Fruit fly (Drosophila melanogaster) whole organism, embryonic: Measurements from ENCODE around the gene comm.
A peak's percentile ranks its signal among the peaks of the same experiment; 100 is the strongest.

Experiments
- CG17186 ChIP-seq: fragments of 200-800 bp; sonication (Bioruptor generic); optimal IDR thresholded peaks from 3 replicates; lab custom pipeline; 2017; ENCODE audit warnings: missing biosample characterization, missing genetic modification reagents, missing genetic modification characterization
- CG6683 ChIP-seq: fragments of 200-800 bp; sonication (Bioruptor generic); optimal IDR thresholded peaks from 2 replicates; lab custom pipeline; 2017; ENCODE audit warnings: missing biosample characterization, mild to moderate bottlenecking, missing genetic modification characterization, missing genetic modification reagents
- Hr39 ChIP-seq: fragments of >200 bp; optimal IDR thresholded peaks from 2 replicates; lab custom pipeline; 2017
- Xbp1 ChIP-seq: fragments of 200-800 bp; sonication (Bioruptor generic); optimal IDR thresholded peaks from 3 replicates; lab custom pipeline; 2016; ENCODE audit warnings: missing biosample characterization, mild to moderate bottlenecking, missing genetic modification characterization
- chn ChIP-seq: fragments of 200-800 bp; sonication (Bioruptor generic); optimal IDR thresholded peaks from 2 replicates; lab custom pipeline; 2016; ENCODE audit warnings: missing biosample characterization, missing genetic modification characterization
- fd3F ChIP-seq: fragments of 200-800 bp; sonication (Bioruptor generic); optimal IDR thresholded peaks from 2 replicates; lab custom pipeline; 2018; ENCODE audit warnings: missing biosample characterization, mild to moderate bottlenecking, missing genetic modification characterization, moderate library complexity
- fu2 ChIP-seq: fragments of 200-800 bp; sonication (Bioruptor generic); optimal IDR thresholded peaks from 2 replicates; lab custom pipeline; 2016; ENCODE audit warnings: missing biosample characterization, missing genetic modification characterization
- hbn ChIP-seq: fragments of 200-800 bp; sonication (Bioruptor generic); IDR thresholded peaks from 2 replicates; pipeline ENCODE4 v1.3.6; 2022; ENCODE audit warnings: missing biosample characterization, missing genetic modification characterization; ENCODE audit not compliant: partially characterized antibody
- nmo ChIP-seq: fragments of 200-800 bp; sonication (Bioruptor generic); optimal IDR thresholded peaks from 2 replicates; lab custom pipeline; 2018; ENCODE audit warnings: missing biosample characterization, mild to moderate bottlenecking, missing genetic modification characterization, moderate library complexity

DNA sequence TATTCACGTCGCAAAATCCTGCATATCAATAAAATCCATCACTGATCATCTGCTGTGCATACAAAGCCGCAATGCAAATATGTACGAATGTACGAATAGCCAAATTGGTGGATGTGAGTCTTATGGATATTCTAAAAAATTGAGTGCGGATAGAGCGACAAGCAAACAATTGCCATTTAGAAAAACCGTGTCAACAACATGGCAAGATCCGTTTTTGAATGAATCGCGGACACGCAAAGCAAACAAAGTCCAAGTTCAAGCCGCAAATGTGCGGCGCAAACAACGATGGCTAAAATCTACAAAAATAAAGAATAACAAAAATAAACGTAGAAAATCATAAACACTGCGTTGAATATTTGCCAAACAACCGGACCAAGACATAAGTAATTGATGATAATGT lies 38.7 kb downstream of the comm start:
- no peak for TF ChIP-seq fu2 (GFP tag; lab: Kevin White, UChicago)
- TF ChIP-seq chn (GFP tag; lab: Kevin White, UChicago): no peak
- no peak for TF ChIP-seq CG6683 (GFP tag; lab: Kevin White, UChicago)
- no peak for TF ChIP-seq CG17186
- no peak for TF ChIP-seq nmo
- TF ChIP-seq fd3F (GFP tag; lab: Kevin White, UChicago): peak; percentile 33
- TF ChIP-seq Xbp1: no peak
- no peak for TF ChIP-seq hbn (GFP tag; lab: Robert Waterston, UW)
- TF ChIP-seq Hr39: no peak
